Worm (Caenorhabditis elegans) whole organism, L4/young adult: ENCODE results near the gene col-172.

Source experiments
- dao-5 ChIP-seq: sonication (generic microtip); optimal IDR thresholded peaks from 2 replicates; lab custom pipeline; 2016; ENCODE audit warnings: missing genotype, missing genetic modification characterization, moderate library complexity, missing compliant biosample characterization
- him-1 ChIP-seq: sonication (generic microtip); optimal IDR thresholded peaks from 2 replicates; lab custom pipeline; 2016; ENCODE audit warnings: missing genotype, missing genetic modification reagents, missing genetic modification characterization, missing compliant biosample characterization

DNA sequence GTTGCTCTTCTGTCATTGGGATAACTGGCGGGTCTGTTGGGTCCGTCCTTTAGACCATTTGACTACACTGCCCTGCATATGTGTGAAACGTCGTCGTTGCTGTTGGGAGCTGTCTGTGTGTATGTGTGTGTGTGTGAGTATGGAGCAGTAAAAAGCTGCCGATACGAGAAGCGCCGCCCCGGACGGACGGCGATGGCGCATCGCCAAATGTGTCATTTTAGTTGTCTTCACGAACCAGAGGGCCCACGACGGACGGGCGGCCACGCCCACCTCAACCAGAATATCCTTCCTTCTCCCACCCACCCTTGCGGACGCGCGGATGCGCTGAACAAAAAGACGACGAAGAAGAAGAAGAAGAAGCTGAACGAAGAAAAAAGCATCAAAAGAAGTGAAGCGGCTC is 29.6 kb downstream of the col-172 start, which contains the start of gene acr-2:
- TF ChIP-seq dao-5 (no peak), him-1 (tag; lab: Kevin White, UChicago) (no peak)
